Worm (Caenorhabditis elegans): ENCODE measurements around the gene srbc-63.

The srbc-63 gene

ce11 chrV:15376223-15376622 is 36.3 kb downstream of the srbc-63 start, which contains the start of gene srh-52:
srh-52 (minus strand) TSS chrV:15376323.
- no peak for TF ChIP-seq ama-1 (optimal IDR thresholded peaks at IDR 0.05)
- no peak for TF ChIP-seq elt-3 (tag; optimal IDR thresholded peaks at IDR 0.05)
- TF ChIP-seq fkh-2 (tag; optimal IDR thresholded peaks at IDR 0.05): no peak
- TF ChIP-seq ceh-16 (tag; optimal IDR thresholded peaks at IDR 0.05): no peak
- no peak for TF ChIP-seq egl-27 (tag; optimal IDR thresholded peaks at IDR 0.05)
- no peak for TF ChIP-seq nhr-43 (tag; optimal IDR thresholded peaks at IDR 0.05; ENCODE audit: poor library complexity, severe bottlenecking)
- TF ChIP-seq pha-4 (tag; optimal IDR thresholded peaks at IDR 0.05): no peak

- TF ChIP-seq zag-1 (tag; optimal IDR thresholded peaks at IDR 0.05) (no peak), egl-5 (tag; optimal IDR thresholded peaks at IDR 0.05) (no peak), nhr-77 (tag; optimal IDR thresholded peaks at IDR 0.05) (no peak), pha-4 (tag; optimal IDR thresholded peaks at IDR 0.05) (no peak), ztf-4 (tag; optimal IDR thresholded peaks at IDR 0.05) (no peak), ceh-9 (tag; optimal IDR thresholded peaks at IDR 0.05) (no peak), ama-1 (optimal IDR thresholded peaks at IDR 0.05) (no peak), fkh-2 (tag; optimal IDR thresholded peaks at IDR 0.05) (no peak), elt-1 (tag; optimal IDR thresholded peaks at IDR 0.05) (no peak), elt-3 (tag; optimal IDR thresholded peaks at IDR 0.05) (no peak), nhr-11 (tag; optimal IDR thresholded peaks at IDR 0.05) (no peak), daf-12 (tag; optimal IDR thresholded peaks at IDR 0.05) (no peak)
These were observed 42.8 kb downstream of the srbc-63 start, which contains the start of gene nhr-269 for ce11 chrV:15369707-15370106. nhr-269 (minus strand) TSS chrV:15369807.

DNA sequence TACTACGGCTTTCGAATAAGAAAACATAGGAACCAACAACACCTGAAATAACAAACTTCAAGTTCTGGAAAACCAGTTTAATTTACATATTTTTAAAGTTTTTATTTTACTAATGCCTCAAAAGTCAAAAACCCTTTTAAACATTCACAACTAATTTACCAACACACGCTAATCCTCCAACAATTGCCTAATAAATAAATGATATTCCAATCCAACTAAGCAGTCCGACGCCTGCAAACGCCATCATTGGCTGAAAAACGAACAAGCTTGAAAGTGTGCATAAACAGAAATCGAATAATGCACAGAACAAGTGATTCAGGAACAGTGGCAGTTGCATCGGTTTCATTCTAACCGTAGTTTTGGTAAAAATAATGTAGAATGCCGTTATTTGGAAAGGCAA is 44.8 kb downstream of the srbc-63 start:
- TF ChIP-seq nhr-25 (tag; optimal IDR thresholded peaks at IDR 0.05) (no peak), nhr-67 (tag; optimal IDR thresholded peaks at IDR 0.05) (no peak), egl-5 (tag; optimal IDR thresholded peaks at IDR 0.05) (no peak), ztf-11 (tag; optimal IDR thresholded peaks at IDR 0.05) (no peak), nhr-11 (tag; optimal IDR thresholded peaks at IDR 0.05) (no peak), ama-1 (optimal IDR thresholded peaks at IDR 0.05) (no peak), mdl-1 (tag; optimal IDR thresholded peaks at IDR 0.05) (no peak), R02D3.7 (tag; optimal IDR thresholded peaks at IDR 0.05) (no peak), nhr-76 (tag; optimal IDR thresholded peaks at IDR 0.05) (no peak), fos-1 (tag; optimal IDR thresholded peaks at IDR 0.05) (no peak), ceh-9 (tag; optimal IDR thresholded peaks at IDR 0.05) (no peak), ceh-82 (tag; optimal IDR thresholded peaks at IDR 0.05) (no peak), elt-3 (tag; optimal IDR thresholded peaks at IDR 0.05) (no peak)

Data from whole organism, L3 larva.